Worm (Caenorhabditis elegans) whole organism, late embryonic: ENCODE results near the gene txbp-3.

ENCODE experiments used
- F13H6.1 ChIP-seq: sonication (generic microtip); optimal IDR thresholded peaks from 2 replicates; lab custom pipeline; 2016; ENCODE audit warnings: missing genetic modification characterization, missing compliant biosample characterization
- K02D7.2 ChIP-seq: sonication (generic microtip); optimal IDR thresholded peaks from 2 replicates; lab custom pipeline; 2017; ENCODE audit warnings: mild to moderate bottlenecking, missing genetic modification characterization, missing compliant biosample characterization
- K09A11.1 ChIP-seq: sonication (generic microtip); optimal IDR thresholded peaks from 2 replicates; lab custom pipeline; 2017; ENCODE audit warnings: antibody characterized with exemption, mild to moderate bottlenecking, missing genetic modification characterization, missing compliant biosample characterization; ENCODE audit not compliant: insufficient read depth
- Y22D7AL.16 ChIP-seq: sonication (generic microtip); optimal IDR thresholded peaks from 2 replicates; lab custom pipeline; 2016; ENCODE audit warnings: missing genetic modification characterization, missing compliant biosample characterization
- ama-1 ChIP-seq: fragments of 150-350 bp; optimal IDR thresholded peaks from 2 replicates; lab custom pipeline; 2014
- ceh-2 ChIP-seq: sonication (generic microtip); optimal IDR thresholded peaks from 2 replicates; lab custom pipeline; 2016; ENCODE audit warnings: missing genotype, missing genetic modification characterization, missing compliant biosample characterization
- ceh-30 ChIP-seq: fragments of 150-350 bp; optimal IDR thresholded peaks from 2 replicates; lab custom pipeline; 2014; ENCODE audit warnings: missing biosample characterization, missing genetic modification characterization
- ceh-31 ChIP-seq: sonication (generic microtip); optimal IDR thresholded peaks from 2 replicates; lab custom pipeline; 2016; ENCODE audit warnings: missing genetic modification characterization, missing compliant biosample characterization
- ceh-34 ChIP-seq: sonication (generic microtip); optimal IDR thresholded peaks from 2 replicates; lab custom pipeline; 2016; ENCODE audit warnings: mild to moderate bottlenecking, missing genetic modification characterization, missing compliant biosample characterization
- ceh-45 ChIP-seq: fragments of 200-800 bp; sonication (Bioruptor generic); IDR thresholded peaks from 2 replicates; pipeline ENCODE4 v1.3.6; 2022; ENCODE audit warnings: missing genetic modification reagents, missing genetic modification characterization, missing compliant biosample characterization
- ceh-9 ChIP-seq: sonication (generic microtip); optimal IDR thresholded peaks from 2 replicates; lab custom pipeline; 2016; ENCODE audit warnings: mild to moderate bottlenecking, missing genetic modification characterization, inconsistent platforms, missing compliant biosample characterization
- dve-1 ChIP-seq: sonication (generic microtip); optimal IDR thresholded peaks from 2 replicates; lab custom pipeline; 2017; ENCODE audit warnings: antibody characterized with exemption, mild to moderate bottlenecking, missing genetic modification characterization, missing compliant biosample characterization
- elt-4 ChIP-seq: sonication (generic microtip); optimal IDR thresholded peaks from 2 replicates; lab custom pipeline; 2016; ENCODE audit warnings: missing genetic modification characterization, missing compliant biosample characterization
- ets-4 ChIP-seq: sonication (generic microtip); optimal IDR thresholded peaks from 2 replicates; lab custom pipeline; 2016; ENCODE audit warnings: missing genetic modification characterization, missing compliant biosample characterization
- eyg-1 ChIP-seq: sonication (generic microtip); optimal IDR thresholded peaks from 2 replicates; lab custom pipeline; 2016; ENCODE audit warnings: missing genotype, missing genetic modification characterization, missing compliant biosample characterization
- hlh-13 ChIP-seq: fragments of 200-800 bp; sonication (Bioruptor generic); optimal IDR thresholded peaks from 2 replicates; lab custom pipeline; 2018; ENCODE audit warnings: mild to moderate bottlenecking, missing genetic modification characterization, missing compliant biosample characterization
- hlh-15 ChIP-seq: sonication (generic microtip); optimal IDR thresholded peaks from 2 replicates; lab custom pipeline; 2016; ENCODE audit warnings: missing genetic modification characterization, missing compliant biosample characterization
- hlh-8 ChIP-seq: sonication (generic microtip); optimal IDR thresholded peaks from 2 replicates; lab custom pipeline; 2016; ENCODE audit warnings: missing genotype, missing genetic modification characterization, missing compliant biosample characterization
- lin-11 ChIP-seq: fragments of 200-800 bp; sonication (Bioruptor generic); optimal IDR thresholded peaks from 2 replicates; lab custom pipeline; 2018; ENCODE audit warnings: mild to moderate bottlenecking, missing genetic modification characterization, missing compliant biosample characterization
- madf-2 ChIP-seq: sonication (generic microtip); optimal IDR thresholded peaks from 2 replicates; lab custom pipeline; 2017; ENCODE audit warnings: missing genetic modification characterization, missing compliant biosample characterization
- nfya-1 ChIP-seq: sonication (generic microtip); optimal IDR thresholded peaks from 2 replicates; lab custom pipeline; 2017; ENCODE audit warnings: missing genetic modification characterization, mild to moderate bottlenecking, missing compliant biosample characterization, antibody characterized with exemption, moderate library complexity
- nhr-232 ChIP-seq: sonication (generic microtip); optimal IDR thresholded peaks from 2 replicates; lab custom pipeline; 2016; ENCODE audit warnings: missing genetic modification characterization, missing compliant biosample characterization
- npax-4 ChIP-seq: sonication (generic microtip); optimal IDR thresholded peaks from 2 replicates; lab custom pipeline; 2016; ENCODE audit warnings: missing genetic modification characterization, missing compliant biosample characterization
- odd-2 ChIP-seq: sonication (generic microtip); optimal IDR thresholded peaks from 2 replicates; lab custom pipeline; 2017; ENCODE audit warnings: antibody characterized with exemption, mild to moderate bottlenecking, missing genetic modification characterization, missing compliant biosample characterization
- pag-3 ChIP-seq: sonication (generic microtip); optimal IDR thresholded peaks from 2 replicates; lab custom pipeline; 2016; ENCODE audit warnings: missing compliant biosample characterization, missing genetic modification characterization, borderline replicate concordance
- pat-9 ChIP-seq: fragments of 200-800 bp; sonication (Bioruptor generic); optimal IDR thresholded peaks from 2 replicates; lab custom pipeline; 2018; ENCODE audit warnings: mild to moderate bottlenecking, missing genetic modification characterization, moderate library complexity, missing compliant biosample characterization
- pax-1 ChIP-seq: fragments of 150-350 bp; optimal IDR thresholded peaks from 2 replicates; lab custom pipeline; 2014; ENCODE audit warnings: missing biosample characterization, missing genetic modification characterization
- pqm-1 ChIP-seq: sonication (generic microtip); optimal IDR thresholded peaks from 2 replicates; lab custom pipeline; 2016; ENCODE audit warnings: missing genetic modification characterization, missing compliant biosample characterization
- pros-1 ChIP-seq: fragments of 150-350 bp; optimal IDR thresholded peaks from 2 replicates; lab custom pipeline; 2014; ENCODE audit warnings: missing biosample characterization, missing genetic modification reagents, missing genetic modification characterization
- ref-2 ChIP-seq: sonication (generic microtip); optimal IDR thresholded peaks from 2 replicates; lab custom pipeline; 2016; ENCODE audit warnings: missing genetic modification characterization, missing compliant biosample characterization
- rnt-1 ChIP-seq: sonication (generic microtip); optimal IDR thresholded peaks from 2 replicates; lab custom pipeline; 2016; ENCODE audit warnings: missing genetic modification characterization, missing compliant biosample characterization
- sdc-2 ChIP-seq: sonication (generic microtip); optimal IDR thresholded peaks from 2 replicates; lab custom pipeline; 2016; ENCODE audit warnings: missing genotype, missing genetic modification characterization, missing compliant biosample characterization
- sox-4 ChIP-seq: sonication (generic microtip); optimal IDR thresholded peaks from 2 replicates; lab custom pipeline; 2017; ENCODE audit warnings: mild to moderate bottlenecking, missing genetic modification characterization, inconsistent platforms, missing compliant biosample characterization
- syd-9 ChIP-seq: sonication (generic microtip); optimal IDR thresholded peaks from 2 replicates; lab custom pipeline; 2016; ENCODE audit warnings: mild to moderate bottlenecking, missing genetic modification characterization, moderate library complexity, missing compliant biosample characterization
- tbx-2 ChIP-seq: sonication (generic microtip); optimal IDR thresholded peaks from 2 replicates; lab custom pipeline; 2016; ENCODE audit warnings: missing genetic modification characterization, missing compliant biosample characterization
- tbx-7 ChIP-seq: sonication (generic microtip); optimal IDR thresholded peaks from 2 replicates; lab custom pipeline; 2016; ENCODE audit warnings: missing genotype, missing genetic modification characterization, missing compliant biosample characterization
- ttx-3 ChIP-seq: sonication (generic microtip); optimal IDR thresholded peaks from 2 replicates; lab custom pipeline; 2016; ENCODE audit warnings: missing genetic modification reagents, missing genetic modification characterization, missing compliant biosample characterization
- unc-3 ChIP-seq, 2 experiments: fragments of 200-800 bp in 1 of 2; sonication (Bioruptor generic) in 1 of 2; sonication (generic microtip) in 1 of 2; conservative IDR thresholded peaks in 1 of 2; optimal IDR thresholded peaks in 1 of 2; 2 replicates each; pipeline versions ENCODE4 v1.3.6 to Lab custom; 2016 to 2022; ENCODE audit warnings: missing compliant biosample characterization in 2 of 2, missing genetic modification characterization in 2 of 2, missing genetic modification reagents in 1 of 2
- unc-42 ChIP-seq: sonication (generic microtip); optimal IDR thresholded peaks from 2 replicates; lab custom pipeline; 2016; ENCODE audit warnings: missing genotype, missing genetic modification characterization, missing compliant biosample characterization
- unc-55 ChIP-seq: sonication (generic microtip); optimal IDR thresholded peaks from 2 replicates; lab custom pipeline; 2017; ENCODE audit warnings: missing biosample characterization, missing genetic modification reagents, missing genetic modification characterization
- unc-86 ChIP-seq: sonication (generic microtip); optimal IDR thresholded peaks from 2 replicates; lab custom pipeline; 2016; ENCODE audit warnings: missing genetic modification characterization, missing compliant biosample characterization
- zip-5 ChIP-seq: sonication (generic microtip); optimal IDR thresholded peaks from 2 replicates; lab custom pipeline; 2016; ENCODE audit warnings: missing genetic modification characterization, missing compliant biosample characterization
- ztf-16 ChIP-seq: sonication (generic microtip); optimal IDR thresholded peaks from 2 replicates; lab custom pipeline; 2017; ENCODE audit warnings: missing genetic modification characterization, missing compliant biosample characterization

Gene txbp-3

DNA sequence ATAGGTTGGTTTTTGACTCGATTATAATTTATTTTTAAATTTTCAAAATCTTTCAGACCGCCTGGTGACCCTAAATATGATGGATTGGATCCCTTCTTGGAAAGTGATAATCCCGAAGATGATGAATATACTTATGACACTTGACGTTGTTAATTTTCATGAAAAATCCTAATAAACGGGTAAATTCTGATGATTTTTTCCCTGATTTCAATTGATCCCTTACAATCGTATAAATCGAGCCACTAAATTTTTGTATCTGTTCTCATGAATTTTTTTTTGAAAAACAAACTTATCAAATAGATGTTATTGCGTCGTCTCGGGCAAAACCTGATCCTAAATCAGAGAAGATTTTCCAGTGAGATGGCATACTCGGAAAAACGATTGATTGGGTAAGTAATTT is 24.3 kb downstream of the txbp-3 start, which contains the start of gene R144.13:
Gene R144.13, plus strand, starts transcription at position 301 of the 400 bp plus-strand sequence.
- no peak for TF ChIP-seq ceh-34 (tag; lab: Kevin White, UChicago)
- no peak for TF ChIP-seq ztf-16 (tag; lab: Kevin White, UChicago)
- TF ChIP-seq Y22D7AL.16 (tag; lab: Kevin White, UChicago): no peak
- TF ChIP-seq dve-1 (tag; lab: Kevin White, UChicago): no peak
- no peak for TF ChIP-seq sdc-2 (tag; lab: Kevin White, UChicago)
- no peak for TF ChIP-seq pag-3 (tag; lab: Kevin White, UChicago)
- TF ChIP-seq pax-1 (tag; lab: Kevin White, UChicago): no peak
- TF ChIP-seq ceh-9: no peak
- no peak for TF ChIP-seq hlh-8

DNA sequence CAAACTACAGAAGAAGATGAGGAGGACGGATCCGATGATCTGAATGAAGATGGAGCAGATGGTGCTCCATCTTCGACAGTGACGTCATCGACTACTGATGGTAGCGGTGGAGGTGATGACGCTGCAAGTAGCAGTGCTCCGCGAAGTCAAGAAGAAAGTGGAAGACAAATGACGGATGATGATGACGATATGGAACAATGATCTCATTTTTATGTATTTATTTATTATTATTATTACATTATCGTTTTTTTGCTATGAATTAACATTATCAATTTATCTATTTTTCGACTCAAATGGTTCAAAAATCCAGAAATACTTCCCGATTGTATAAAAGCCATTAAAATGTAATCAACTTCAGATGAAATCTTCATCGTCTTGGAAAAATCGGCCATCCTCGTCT is 25.6 kb downstream of the txbp-3 start, which contains the start of gene R144.3:
Gene R144.3, plus strand, starts transcription at position 301 of the 400 bp plus-strand sequence.
- TF ChIP-seq unc-86: no peak
- no peak for TF ChIP-seq F13H6.1 (tag; lab: Kevin White, UChicago)
- TF ChIP-seq npax-4 (tag; lab: Kevin White, UChicago): no peak
- TF ChIP-seq odd-2 (tag; lab: Kevin White, UChicago): no peak
- no peak for TF ChIP-seq K09A11.1
- TF ChIP-seq ama-1: no peak
- TF ChIP-seq eyg-1 (tag; lab: Kevin White, UChicago): no peak
- TF ChIP-seq pros-1 (tag; lab: Kevin White, UChicago): no peak
- TF ChIP-seq ttx-3: no peak
- no peak for TF ChIP-seq unc-55 (GFP tag; lab: Kevin White, UChicago)
- no peak for TF ChIP-seq hlh-13
- no peak for TF ChIP-seq lin-11 (tag; lab: Kevin White, UChicago)
- TF ChIP-seq, all 69 proteins: peak for 0

DNA sequence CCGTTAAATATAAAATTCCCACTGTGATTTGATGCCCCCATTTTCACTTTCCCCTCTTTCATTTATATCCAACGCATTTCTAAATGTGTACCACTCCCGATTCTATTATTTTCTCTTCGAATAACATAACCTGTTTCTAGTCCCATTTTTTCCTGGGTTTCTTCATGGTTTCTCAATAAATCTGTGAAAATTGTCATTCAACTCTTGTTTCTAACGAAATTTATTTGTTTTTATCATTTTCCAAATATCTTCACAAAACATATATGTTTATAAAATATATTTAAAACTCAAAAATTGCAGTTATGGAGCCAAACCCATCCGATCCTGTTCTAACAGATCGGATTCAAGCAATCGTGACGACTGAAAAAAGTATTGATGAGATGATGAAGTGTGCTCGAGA is 26.3 kb downstream of the txbp-3 start, which contains the start of gene mdt-11:
Gene mdt-11, plus strand, starts transcription at position 301 of the 400 bp plus-strand sequence.
- no peak for TF ChIP-seq rnt-1 (tag; lab: Kevin White, UChicago)
- no peak for TF ChIP-seq zip-5 (tag; lab: Kevin White, UChicago)
- no peak for TF ChIP-seq unc-3 (GFP tag; conservative IDR thresholded peaks at IDR 0.05; lab: Robert Waterston, UW)
- no peak for TF ChIP-seq unc-3 (tag; optimal IDR thresholded peaks at IDR 0.05; lab: Kevin White, UChicago)
- TF ChIP-seq hlh-15: no peak
- TF ChIP-seq F13H6.1 (tag; lab: Kevin White, UChicago): no peak
- TF ChIP-seq pqm-1: no peak

DNA sequence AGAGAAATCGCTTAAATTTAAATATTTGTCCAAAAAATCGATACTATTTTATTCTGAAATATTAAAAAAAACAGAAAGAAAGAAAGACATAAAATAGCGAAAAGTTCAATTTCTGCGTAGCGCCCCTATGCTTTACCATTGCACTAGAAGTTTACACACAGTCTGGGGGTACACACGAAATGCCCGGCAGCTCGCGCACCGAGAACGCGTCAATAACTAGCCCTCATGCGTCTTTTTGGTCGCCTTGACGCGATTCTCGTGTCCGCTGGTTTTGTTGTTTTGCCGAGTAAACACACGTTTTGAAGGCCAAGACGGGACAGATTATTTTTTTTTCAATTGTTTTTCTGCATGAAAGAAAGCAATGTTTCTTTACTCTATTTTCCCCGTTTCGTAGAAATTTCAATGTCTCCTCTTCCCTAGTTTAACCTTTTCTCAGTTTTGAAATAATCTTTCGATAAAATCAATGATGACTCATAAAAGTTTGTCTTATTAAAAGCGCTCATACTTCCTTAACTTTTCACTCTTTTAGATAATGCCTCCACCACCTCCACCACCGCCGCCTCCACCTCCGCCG is 29.1 kb downstream of the txbp-3 start, which contains the start of gene wip-1:
Gene wip-1, plus strand, starts transcription at position 524 of the 574 bp plus-strand sequence.
- TF ChIP-seq ref-2 (tag; lab: Kevin White, UChicago) (peak; percentile 88), pag-3 (tag; lab: Kevin White, UChicago) (no peak), pat-9 (tag; lab: Kevin White, UChicago) (peak; percentile 85), npax-4 (tag; lab: Kevin White, UChicago) (no peak), hlh-15 (peak; percentile 2), unc-3 (GFP tag; conservative IDR thresholded peaks at IDR 0.05; lab: Robert Waterston, UW) (0 out of 2 replicates have a peak, but pooled peaks have one; percentile 51), unc-3 (tag; optimal IDR thresholded peaks at IDR 0.05; lab: Kevin White, UChicago) (peak; percentile 71), elt-4 (no peak), syd-9 (tag; lab: Kevin White, UChicago) (peak; percentile 78), pax-1 (tag; lab: Kevin White, UChicago) (no peak), ceh-2 (tag; lab: Kevin White, UChicago) (peak; percentile 69), ztf-16 (tag; lab: Kevin White, UChicago) (peak; percentile 84), nfya-1 (peak; percentile 94), sox-4 (tag; lab: Kevin White, UChicago) (peak; percentile 31), unc-86 (peak; percentile 71), ceh-45 (GFP tag; lab: Robert Waterston, UW) (0 out of 2 replicates have a peak, but pooled peaks have one; percentile 36), ttx-3 (peak; percentile 58), ets-4 (peak; percentile 98), hlh-13 (no peak), rnt-1 (tag; lab: Kevin White, UChicago) (peak; percentile 92), dve-1 (tag; lab: Kevin White, UChicago) (peak; percentile 96), nhr-232 (peak; percentile 59), K02D7.2 (no peak), madf-2 (tag; lab: Kevin White, UChicago) (peak; percentile 81), sdc-2 (tag; lab: Kevin White, UChicago) (peak; percentile 79), unc-42 (tag; lab: Kevin White, UChicago) (peak; percentile 66), ceh-30 (tag; lab: Kevin White, UChicago) (peak; percentile 77), ceh-34 (tag; lab: Kevin White, UChicago) (peak; percentile 94), tbx-2 (peak; percentile 96), zip-5 (tag; lab: Kevin White, UChicago) (peak; percentile 41), tbx-7 (tag; lab: Kevin White, UChicago) (peak; percentile 51), ceh-31 (tag; lab: Kevin White, UChicago) (peak; percentile 91)
